Fruit fly (Drosophila melanogaster) whole organism, prepupa: ENCODE data around the gene Fpgs1.
A peak's percentile ranks its signal among the peaks of the same experiment; 100 is the strongest.

Experiments
- CG11294 ChIP-seq: fragments of 200-800 bp; sonication (Bioruptor generic); IDR thresholded peaks from 2 replicates; pipeline ENCODE4 v1.3.6; 2022; ENCODE audit warnings: missing biosample characterization, missing genetic modification characterization
- CG15336 ChIP-seq: fragments of 200-800 bp; sonication (Bioruptor generic); IDR thresholded peaks from 2 replicates; pipeline ENCODE4 v1.3.6; 2022; ENCODE audit warnings: missing biosample characterization, missing genetic modification characterization
- CG4318 ChIP-seq: fragments of 200-800 bp; sonication (Bioruptor generic); optimal IDR thresholded peaks from 3 replicates; lab custom pipeline; 2017; ENCODE audit warnings: missing biosample characterization, mild to moderate bottlenecking, missing genetic modification characterization
- CG6276 ChIP-seq: fragments of 200-800 bp; sonication (Bioruptor generic); optimal IDR thresholded peaks from 2 replicates; lab custom pipeline; 2017; ENCODE audit warnings: missing biosample characterization, mild to moderate bottlenecking, missing genetic modification characterization
- CG7368 ChIP-seq: fragments of 200-800 bp; sonication (Bioruptor generic); optimal IDR thresholded peaks from 3 replicates; lab custom pipeline; 2016; ENCODE audit warnings: missing biosample characterization, missing genetic modification characterization
- Eip78C ChIP-seq: fragments of 200-800 bp; sonication (Bioruptor generic); peaks from one replicate; lab custom pipeline; 2016; ENCODE audit warnings: missing biosample characterization, missing genetic modification characterization
- Eip93F ChIP-seq: fragments of 200-800 bp; sonication (Bioruptor generic); optimal IDR thresholded peaks from 2 replicates; lab custom pipeline; 2016; ENCODE audit warnings: missing biosample characterization, mild to moderate bottlenecking, missing genetic modification characterization
- Met ChIP-seq: fragments of 200-800 bp; sonication (Bioruptor generic); optimal IDR thresholded peaks from 3 replicates; lab custom pipeline; 2016; ENCODE audit warnings: missing biosample characterization, missing genetic modification characterization
- Sox102F ChIP-seq: fragments of 200-800 bp; sonication (Bioruptor generic); optimal IDR thresholded peaks from 2 replicates; lab custom pipeline; 2016; ENCODE audit warnings: missing biosample characterization, mild to moderate bottlenecking, missing genetic modification characterization
- dsx ChIP-seq: fragments of 200-800 bp; optimal IDR thresholded peaks from 3 replicates; lab custom pipeline; 2019; ENCODE audit warnings: missing biosample characterization, mild to moderate bottlenecking, missing genetic modification characterization, moderate library complexity; ENCODE audit not compliant: poor library complexity, severe bottlenecking

DNA sequence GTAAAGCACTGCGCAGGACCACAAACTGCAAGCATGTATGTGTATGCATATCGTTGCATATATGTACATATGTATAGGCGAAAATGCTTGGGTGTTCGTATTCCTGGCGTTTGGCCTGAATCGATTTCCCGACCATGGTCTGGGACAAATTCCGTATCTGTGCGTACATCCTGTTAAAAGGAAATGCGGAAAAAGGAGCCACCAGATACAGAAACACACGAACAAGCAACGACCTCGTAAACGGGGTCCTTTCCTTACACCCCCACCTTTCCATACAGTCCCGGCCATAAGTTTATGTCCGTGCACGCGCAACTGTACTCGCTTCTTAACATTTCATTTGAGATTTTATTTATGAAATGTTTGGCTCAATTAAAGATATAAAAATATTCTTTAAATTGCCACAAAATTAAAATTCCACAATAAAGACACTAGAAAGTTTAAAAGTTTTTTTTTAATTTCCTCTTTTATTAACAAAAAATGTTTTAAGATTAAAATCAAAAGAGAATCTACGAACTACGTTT lies 27.7 kb upstream of the Fpgs1 start:
- TF ChIP-seq CG15336: no peak
- no peak for TF ChIP-seq CG7368
- TF ChIP-seq Eip78C (GFP tag; lab: Kevin White, UChicago): peak; percentile 71
- TF ChIP-seq Sox102F (GFP tag; lab: Kevin White, UChicago): no peak
- no peak for TF ChIP-seq Met (GFP tag; lab: Kevin White, UChicago)
- TF ChIP-seq CG4318 (GFP tag; lab: Kevin White, UChicago): no peak
- no peak for TF ChIP-seq CG6276 (GFP tag; lab: Kevin White, UChicago)
- no peak for TF ChIP-seq dsx (GFP tag; lab: Kevin White, UChicago)
- TF ChIP-seq Eip93F (GFP tag; lab: Kevin White, UChicago): no peak
- TF ChIP-seq CG11294 (GFP tag; lab: Robert Waterston, UW): no peak
